Fruit fly (Drosophila melanogaster) whole organism, embryonic: ENCODE data around the gene MP1.
A peak's percentile ranks its signal among the peaks of the same experiment; 100 is the strongest.

Experiments used
- Adf1 ChIP-seq: fragments of 200-800 bp; sonication (Bioruptor generic); IDR thresholded peaks from 2 replicates; pipeline ENCODE4 v1.3.6; 2022; ENCODE audit warnings: missing biosample characterization, missing genetic modification characterization
- CG10979 ChIP-seq: fragments of 200-800 bp; sonication (Bioruptor generic); optimal IDR thresholded peaks from 2 replicates; lab custom pipeline; 2018; ENCODE audit warnings: missing biosample characterization, mild to moderate bottlenecking, missing genetic modification characterization, moderate library complexity
- CG11456 ChIP-seq: fragments of 200-800 bp; sonication (Bioruptor generic); IDR thresholded peaks from 3 replicates; pipeline ENCODE4 v1.3.6; 2022; ENCODE audit warnings: missing biosample characterization, missing genetic modification characterization
- CG14050 ChIP-seq: fragments of 200-800 bp; sonication (Bioruptor generic); IDR thresholded peaks from 3 replicates; pipeline ENCODE4 v1.3.6; 2022; ENCODE audit warnings: missing biosample characterization, missing genetic modification characterization
- CG14667 ChIP-seq: fragments of 200-800 bp; sonication (Bioruptor generic); IDR thresholded peaks from 2 replicates; pipeline ENCODE4 v1.3.6; 2022; ENCODE audit warnings: missing biosample characterization, missing genetic modification characterization
- CG16863 ChIP-seq: fragments of 200-800 bp; sonication (Bioruptor generic); optimal IDR thresholded peaks from 3 replicates; lab custom pipeline; 2016; ENCODE audit warnings: missing biosample characterization, missing genetic modification characterization
- CG2116 ChIP-seq: fragments of 200-800 bp; sonication (Bioruptor generic); optimal IDR thresholded peaks from 3 replicates; lab custom pipeline; 2018; ENCODE audit warnings: missing biosample characterization, mild to moderate bottlenecking, missing genetic modification characterization
- CG2202 ChIP-seq: fragments of 200-800 bp; sonication (Bioruptor generic); optimal IDR thresholded peaks from 2 replicates; lab custom pipeline; 2018; ENCODE audit warnings: missing biosample characterization, mild to moderate bottlenecking, missing genetic modification characterization
- CG32532 ChIP-seq: fragments of 200-800 bp; sonication (Bioruptor generic); IDR thresholded peaks from 2 replicates; pipeline ENCODE4 v1.3.6; 2022; ENCODE audit warnings: missing biosample characterization, missing genetic modification characterization
- CG34224 ChIP-seq: fragments of 200-800 bp; sonication (Bioruptor generic); IDR thresholded peaks from 3 replicates; pipeline ENCODE4 v1.3.6; 2022; ENCODE audit warnings: missing biosample characterization, missing genetic modification characterization; ENCODE audit not compliant: partially characterized antibody
- CG4424 ChIP-seq: fragments of 200-800 bp; sonication (Bioruptor generic); optimal IDR thresholded peaks from 3 replicates; lab custom pipeline; 2016; ENCODE audit warnings: missing biosample characterization, missing genetic modification characterization
- CG6654 ChIP-seq: fragments of 200-800 bp; sonication (Bioruptor generic); optimal IDR thresholded peaks from 2 replicates; lab custom pipeline; 2017; ENCODE audit warnings: missing biosample characterization, mild to moderate bottlenecking, missing genetic modification characterization
- CG7745 ChIP-seq: fragments of 200-800 bp; sonication (Bioruptor generic); optimal IDR thresholded peaks from 2 replicates; lab custom pipeline; 2018; ENCODE audit warnings: missing biosample characterization, mild to moderate bottlenecking, missing genetic modification characterization, moderate library complexity
- CG7786 ChIP-seq: fragments of 200-800 bp; sonication (Bioruptor generic); optimal IDR thresholded peaks from 2 replicates; lab custom pipeline; 2016; ENCODE audit warnings: missing biosample characterization, missing genetic modification characterization
- CG8281 ChIP-seq: fragments of 200-800 bp; sonication (Bioruptor generic); optimal IDR thresholded peaks from 2 replicates; lab custom pipeline; 2018; ENCODE audit warnings: missing biosample characterization, mild to moderate bottlenecking, missing genetic modification characterization, moderate library complexity
- CG8290 ChIP-seq, 3 experiments: fragments of 200-800 bp; sonication (Bioruptor generic); optimal IDR thresholded peaks; 2 replicates each; lab custom pipeline; 2016 to 2019; ENCODE audit warnings: missing biosample characterization in 3 of 3, missing genetic modification characterization in 3 of 3, mild to moderate bottlenecking in 2 of 3, moderate library complexity in 1 of 3
- CG8924 ChIP-seq: fragments of 200-800 bp; optimal IDR thresholded peaks from 3 replicates; lab custom pipeline; 2019; ENCODE audit warnings: missing biosample characterization, mild to moderate bottlenecking, missing genetic modification characterization, moderate library complexity
- CG9932 ChIP-seq: fragments of 200-800 bp; sonication (Bioruptor generic); IDR thresholded peaks from 2 replicates; pipeline ENCODE4 v1.3.6; 2022; ENCODE audit warnings: missing biosample characterization, missing genetic modification characterization
- CTCF ChIP-seq: fragments of 200-800 bp; sonication (Bioruptor generic); optimal IDR thresholded peaks from 2 replicates; lab custom pipeline; 2017; ENCODE audit warnings: missing biosample characterization, mild to moderate bottlenecking, missing genetic modification characterization, moderate library complexity
- CkIIα-i1 ChIP-seq: fragments of 200-800 bp; sonication (Bioruptor generic); IDR thresholded peaks from 2 replicates; pipeline ENCODE4 v1.3.6; 2022; ENCODE audit warnings: missing biosample characterization, missing genetic modification characterization
- Dek ChIP-seq: fragments of 200-800 bp; sonication (Bioruptor generic); optimal IDR thresholded peaks from 3 replicates; lab custom pipeline; 2019; ENCODE audit warnings: missing biosample characterization, mild to moderate bottlenecking, missing genetic modification characterization, moderate library complexity
- E2f1 ChIP-seq: fragments of 200-800 bp; sonication (Bioruptor generic); IDR thresholded peaks from 2 replicates; pipeline ENCODE4 v1.3.6; 2022; ENCODE audit warnings: missing biosample characterization, missing genetic modification characterization
- Gsc ChIP-seq: fragments of 200-800 bp; sonication (Bioruptor generic); IDR thresholded peaks from 2 replicates; pipeline ENCODE4 v1.3.6; 2022; ENCODE audit warnings: missing biosample characterization, missing genetic modification characterization
- Gug ChIP-seq: fragments of 200-800 bp; sonication (Bioruptor generic); IDR thresholded peaks from 4 replicates; pipeline ENCODE4 v1.3.6; 2022; ENCODE audit warnings: missing biosample characterization, missing genetic modification characterization
- Hsf ChIP-seq: fragments of 200-800 bp; sonication (Bioruptor generic); optimal IDR thresholded peaks from 3 replicates; lab custom pipeline; 2016; ENCODE audit warnings: missing biosample characterization, missing genetic modification characterization
- NFAT ChIP-seq: fragments of 200-800 bp; sonication (Bioruptor generic); IDR thresholded peaks from 2 replicates; pipeline ENCODE4 v1.3.6; 2022; ENCODE audit warnings: missing biosample characterization, missing genetic modification characterization
- Side ChIP-seq: fragments of 200-800 bp; sonication (Bioruptor generic); optimal IDR thresholded peaks from 2 replicates; lab custom pipeline; 2016; ENCODE audit warnings: missing biosample characterization, missing genetic modification characterization
- TFAM ChIP-seq: fragments of 200-800 bp; sonication (Bioruptor generic); optimal IDR thresholded peaks from 2 replicates; lab custom pipeline; 2017; ENCODE audit warnings: missing biosample characterization, missing genetic modification characterization, inconsistent platforms
- al ChIP-seq: fragments of 200-800 bp; sonication (Bioruptor generic); IDR thresholded peaks from 2 replicates; pipeline ENCODE4 v1.3.6; 2022; ENCODE audit warnings: missing biosample characterization, missing genetic modification characterization
- br ChIP-seq: fragments of >200 bp; optimal IDR thresholded peaks from 2 replicates; lab custom pipeline; 2017
- btn ChIP-seq: fragments of 200-800 bp; sonication (Bioruptor generic); optimal IDR thresholded peaks from 2 replicates; lab custom pipeline; 2016; ENCODE audit warnings: missing biosample characterization, missing genetic modification characterization
- chm ChIP-seq: fragments of 200-800 bp; sonication (Bioruptor generic); IDR thresholded peaks from 2 replicates; pipeline ENCODE4 v1.3.6; 2022; ENCODE audit warnings: missing biosample characterization, missing genetic modification characterization
- ci ChIP-seq: fragments of 200-800 bp; sonication (Bioruptor generic); IDR thresholded peaks from 3 replicates; pipeline ENCODE4 v1.3.6; 2022; ENCODE audit warnings: missing biosample characterization, missing genetic modification characterization
- dati ChIP-seq: fragments of 200-800 bp; sonication (Bioruptor generic); IDR thresholded peaks from 2 replicates; pipeline ENCODE4 v1.3.6; 2022; ENCODE audit warnings: missing biosample characterization, missing genetic modification characterization
- dm ChIP-seq: fragments of 200-800 bp; sonication (Bioruptor generic); optimal IDR thresholded peaks from 3 replicates; lab custom pipeline; 2016; ENCODE audit warnings: missing biosample characterization, missing genetic modification characterization
- dysf ChIP-seq: fragments of 200-800 bp; sonication (Bioruptor generic); IDR thresholded peaks from 3 replicates; pipeline ENCODE4 v1.3.6; 2022; ENCODE audit warnings: missing biosample characterization, missing genetic modification characterization
- emc ChIP-seq: fragments of 200-800 bp; sonication (Bioruptor generic); optimal IDR thresholded peaks from 2 replicates; lab custom pipeline; 2016; ENCODE audit warnings: missing biosample characterization, missing genetic modification characterization
- ewg ChIP-seq: fragments of 200-800 bp; sonication (Bioruptor generic); optimal IDR thresholded peaks from 3 replicates; lab custom pipeline; 2017; ENCODE audit warnings: mild to moderate bottlenecking, missing biosample characterization, missing genetic modification reagents, missing genetic modification characterization
- fd3F ChIP-seq: fragments of 200-800 bp; sonication (Bioruptor generic); optimal IDR thresholded peaks from 2 replicates; lab custom pipeline; 2018; ENCODE audit warnings: missing biosample characterization, mild to moderate bottlenecking, missing genetic modification characterization, moderate library complexity
- gcm ChIP-seq: fragments of 200-800 bp; sonication (Bioruptor generic); optimal IDR thresholded peaks from 2 replicates; lab custom pipeline; 2019; ENCODE audit warnings: missing biosample characterization, mild to moderate bottlenecking, missing genetic modification characterization, moderate library complexity
- gfzf ChIP-seq: fragments of 200-800 bp; sonication (Bioruptor generic); optimal IDR thresholded peaks from 2 replicates; lab custom pipeline; 2016; ENCODE audit warnings: missing biosample characterization, mild to moderate bottlenecking, missing genetic modification characterization, moderate library complexity
- ham ChIP-seq: fragments of 200-800 bp; sonication (Bioruptor generic); IDR thresholded peaks from 2 replicates; pipeline ENCODE4 v1.3.6; 2022; ENCODE audit warnings: missing biosample characterization, missing genetic modification characterization
- lab ChIP-seq: fragments of 200-800 bp; sonication (Bioruptor generic); optimal IDR thresholded peaks from 3 replicates; lab custom pipeline; 2017; ENCODE audit warnings: missing biosample characterization, missing genetic modification characterization, mild to moderate bottlenecking, moderate library complexity, missing genetic modification reagents
- mld ChIP-seq: fragments of 200-800 bp; sonication (Bioruptor generic); IDR thresholded peaks from 3 replicates; pipeline ENCODE4 v1.3.6; 2022; ENCODE audit warnings: missing biosample characterization, missing genetic modification characterization; ENCODE audit not compliant: partially characterized antibody
- nom ChIP-seq: fragments of 200-800 bp; sonication (Bioruptor generic); optimal IDR thresholded peaks from 2 replicates; lab custom pipeline; 2017; ENCODE audit warnings: missing biosample characterization, missing genetic modification characterization, mild to moderate bottlenecking, moderate library complexity, missing genetic modification reagents
- pb ChIP-seq: fragments of 200-800 bp; sonication (Bioruptor generic); optimal IDR thresholded peaks from 3 replicates; lab custom pipeline; 2016; ENCODE audit warnings: missing biosample characterization, missing genetic modification characterization
- peb ChIP-seq: fragments of 200-800 bp; sonication (Bioruptor generic); IDR thresholded peaks from 2 replicates; pipeline ENCODE4 v1.3.6; 2022; ENCODE audit warnings: missing biosample characterization, missing genetic modification characterization
- pfk ChIP-seq: fragments of 200-800 bp; sonication (Bioruptor generic); optimal IDR thresholded peaks from 2 replicates; lab custom pipeline; 2018; ENCODE audit warnings: missing biosample characterization, mild to moderate bottlenecking, missing genetic modification characterization, moderate library complexity
- pzg ChIP-seq: fragments of 200-800 bp; sonication (Bioruptor generic); optimal IDR thresholded peaks from 3 replicates; lab custom pipeline; 2018; ENCODE audit warnings: missing biosample characterization, mild to moderate bottlenecking, missing genetic modification characterization, moderate library complexity
- row ChIP-seq: fragments of 200-800 bp; sonication (Bioruptor generic); IDR thresholded peaks from 3 replicates; pipeline ENCODE4 v1.3.6; 2022; ENCODE audit warnings: missing biosample characterization, missing genetic modification characterization
- z ChIP-seq: fragments of 200-800 bp; sonication (Bioruptor generic); IDR thresholded peaks from 3 replicates; pipeline ENCODE4 v1.3.6; 2022; ENCODE audit warnings: missing biosample characterization, missing genetic modification characterization
- zen2 ChIP-seq: fragments of 200-800 bp; sonication (Bioruptor generic); IDR thresholded peaks from 3 replicates; pipeline ENCODE4 v1.3.6; 2022; ENCODE audit warnings: missing biosample characterization, missing genetic modification characterization; ENCODE audit not compliant: partially characterized antibody

Gene MP1

dm6 chr3R:4280062-4280461 is 27.6 kb upstream of the MP1 start, which contains the start of gene cpx (continued):
- TF ChIP-seq pzg (GFP tag; lab: Kevin White, UChicago) (peak; percentile 8), CG34224 (no peak), ewg (GFP tag; lab: Kevin White, UChicago) (no peak), CG14667 (GFP tag; lab: Robert Waterston, UW) (no peak), row (GFP tag; lab: Robert Waterston, UW) (no peak), CG7786 (GFP tag; lab: Kevin White, UChicago) (no peak), Gug (no peak), dm (no peak), emc (no peak), Gsc (GFP tag; lab: Robert Waterston, UW) (no peak), ham (GFP tag; lab: Robert Waterston, UW) (no peak), al (no peak), CG16863 (no peak), Adf1 (peak; percentile 27; the same call in 1 of the 2 replicates), nom (GFP tag; lab: Kevin White, UChicago) (no peak), btn (GFP tag; lab: Kevin White, UChicago) (no peak), CG7745 (tag; lab: Kevin White, UChicago) (no peak), dysf (no peak), CG32532 (0 out of 2 replicates have a peak, but pooled peaks have one; percentile 16), ci (peak; percentile 51; the same call in 1 of the 3 replicates), CG8281 (no peak), CG2116 (GFP tag; lab: Kevin White, UChicago) (no peak), mld (GFP tag; lab: Robert Waterston, UW) (no peak), CG8924 (tag; lab: Kevin White, UChicago) (no peak), peb (GFP tag; lab: Robert Waterston, UW) (no peak), Hsf (GFP tag; lab: Kevin White, UChicago) (no peak), Side (GFP tag; lab: Kevin White, UChicago) (no peak), CG14050 (GFP tag; lab: Robert Waterston, UW) (no peak), pb (no peak), chm (GFP tag; lab: Robert Waterston, UW) (no peak)

DNA sequence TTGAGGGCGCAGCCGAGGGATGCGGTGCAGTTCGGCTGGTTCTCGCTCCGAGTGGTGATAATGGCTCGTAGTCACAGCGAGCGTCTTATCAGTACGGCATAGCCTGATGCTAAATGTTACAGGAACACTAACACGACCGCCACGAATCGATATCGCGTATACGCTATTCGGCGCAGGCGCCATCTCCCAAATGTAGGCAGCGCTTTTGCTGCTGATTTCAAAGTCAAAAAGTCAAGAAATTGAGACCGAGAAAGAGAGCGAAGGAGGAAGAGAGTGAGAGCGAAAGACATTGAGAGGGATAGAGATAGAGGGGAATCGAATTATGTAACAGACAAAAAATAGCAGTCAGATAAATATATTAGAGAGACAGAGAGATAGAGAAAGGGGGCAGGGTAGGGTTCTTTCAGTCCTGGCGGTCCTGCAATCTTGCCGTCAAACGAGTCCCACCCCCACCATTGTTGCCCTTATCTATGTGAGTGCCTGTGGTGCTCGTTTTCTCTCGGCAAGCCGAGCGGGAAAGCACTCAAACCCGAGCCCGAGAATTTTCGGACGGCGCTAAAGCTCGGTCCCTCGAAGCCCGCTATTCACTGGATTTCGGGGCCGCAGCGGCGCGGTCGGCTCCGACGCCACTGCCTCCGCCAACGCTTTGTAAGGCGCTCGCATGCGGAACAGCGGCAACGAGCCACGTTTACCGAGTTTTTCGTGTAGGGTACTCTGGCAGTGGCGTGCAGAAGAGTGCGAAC is 26.4 kb upstream of the MP1 start:
- 0 out of 3 replicates have a peak, but pooled peaks have one; percentile 49 for TF ChIP-seq CG11456
- no peak for TF ChIP-seq dati (GFP tag; lab: Robert Waterston, UW)
- no peak for TF ChIP-seq pb
- TF ChIP-seq E2f1 (GFP tag; lab: Robert Waterston, UW) = no peak
- TF ChIP-seq fd3F (GFP tag; lab: Kevin White, UChicago) = no peak
- TF ChIP-seq CG2202 (tag; lab: Kevin White, UChicago) = no peak
- 0 out of 3 replicates have a peak, but pooled peaks have one; percentile 31 for TF ChIP-seq zen2
- 0 out of 2 replicates have a peak, but pooled peaks have one; percentile 17 for TF ChIP-seq CG9932
- TF ChIP-seq CG6654 (GFP tag; lab: Kevin White, UChicago) = no peak
- TF ChIP-seq gfzf (GFP tag; lab: Kevin White, UChicago) = no peak
- no peak for TF ChIP-seq br (lab: Kevin White, UChicago)
- peak; percentile 86 for TF ChIP-seq z (GFP tag; lab: Robert Waterston, UW)
- no peak for TF ChIP-seq gcm (GFP tag; lab: Kevin White, UChicago)
- TF ChIP-seq TFAM (GFP tag; lab: Kevin White, UChicago) = no peak
- no peak for TF ChIP-seq Dek (tag; lab: Kevin White, UChicago)
- peak; percentile 41 for TF ChIP-seq lab (GFP tag; lab: Kevin White, UChicago)
- TF ChIP-seq CkIIα-i1 (GFP tag; lab: Robert Waterston, UW) = no peak
- no peak for TF ChIP-seq CG8290 (GFP tag; optimal IDR thresholded peaks at IDR 0.05; lab: Kevin White, UChicago)
- TF ChIP-seq CG8290 (tag; optimal IDR thresholded peaks at IDR 0.05; lab: Kevin White, UChicago) = peak in 1 of 2 experiments; percentile 38
- peak; percentile 34 for TF ChIP-seq pfk (GFP tag; lab: Kevin White, UChicago)
- no peak for TF ChIP-seq CG10979
- TF ChIP-seq NFAT (GFP tag; lab: Robert Waterston, UW) = no peak
- TF ChIP-seq CTCF (GFP tag; lab: Kevin White, UChicago) = no peak
- TF ChIP-seq CG4424 (GFP tag; lab: Kevin White, UChicago) = no peak
